Worm (Caenorhabditis elegans) whole organism, L4 larva: Measurements from ENCODE around the gene C06A6.4.

Experiments used
- F10B5.3 ChIP-seq: sonication (generic microtip); optimal IDR thresholded peaks from 2 replicates; lab custom pipeline; 2016; ENCODE audit warnings: mild to moderate bottlenecking, missing genetic modification characterization, missing compliant biosample characterization
- F44E2.7 ChIP-seq: fragments of 200-800 bp; sonication (Bioruptor generic); IDR thresholded peaks from 2 replicates; pipeline ENCODE4 v2.1.2; 2022; ENCODE audit warnings: missing genetic modification characterization, missing compliant biosample characterization
- T26A8.4 ChIP-seq: fragments of 200-800 bp; sonication (Bioruptor generic); IDR thresholded peaks from 2 replicates; pipeline ENCODE4 v1.3.6; 2022; ENCODE audit warnings: missing genetic modification characterization, missing compliant biosample characterization
- Y105C5A.15 ChIP-seq: fragments of 200-800 bp; sonication (Bioruptor generic); IDR thresholded peaks from 2 replicates; pipeline ENCODE4 v1.3.6; 2022; ENCODE audit warnings: missing genetic modification characterization, missing compliant biosample characterization
- Y75B8A.6 ChIP-seq: fragments of 200-800 bp; sonication (Bioruptor generic); IDR thresholded peaks from 2 replicates; pipeline ENCODE4 v1.3.6; 2022; ENCODE audit warnings: missing genetic modification reagents, missing genetic modification characterization, missing compliant biosample characterization
- ZK337.2 ChIP-seq: fragments of 200-800 bp; sonication (Bioruptor generic); IDR thresholded peaks from 2 replicates; pipeline ENCODE4 v1.3.6; 2022; ENCODE audit warnings: missing genetic modification reagents, missing genetic modification characterization, missing compliant biosample characterization
- ZK546.5 ChIP-seq, 2 experiments: sonication (generic microtip); optimal IDR thresholded peaks; 2 replicates each; lab custom pipeline; 2017; ENCODE audit warnings: missing biosample characterization in 2 of 2, missing genetic modification characterization in 2 of 2
- aha-1 ChIP-seq: fragments of 150-350 bp; peaks from one replicate; lab custom pipeline; 2014; ENCODE audit warnings: missing biosample characterization, missing genetic modification characterization
- ceh-44 ChIP-seq: fragments of 200-800 bp; sonication (Bioruptor generic); IDR thresholded peaks from 2 replicates; pipeline ENCODE4 v1.3.6; 2022; ENCODE audit warnings: missing genetic modification reagents, missing genetic modification characterization, missing compliant biosample characterization
- ceh-82 ChIP-seq: sonication (generic microtip); optimal IDR thresholded peaks from 2 replicates; lab custom pipeline; 2017; ENCODE audit warnings: missing biosample characterization, missing genetic modification characterization
- cey-2 ChIP-seq: sonication (generic microtip); optimal IDR thresholded peaks from 3 replicates; lab custom pipeline; 2017; ENCODE audit warnings: missing genetic modification characterization, mild to moderate bottlenecking, missing compliant biosample characterization, antibody characterized with exemption, borderline replicate concordance; ENCODE audit not compliant: insufficient read depth
- ctbp-1 ChIP-seq: fragments of 200-800 bp; sonication (Bioruptor generic); IDR thresholded peaks from 2 replicates; pipeline ENCODE4 v1.3.6; 2022; ENCODE audit warnings: missing genetic modification reagents, missing genetic modification characterization, missing compliant biosample characterization
- dmd-6 ChIP-seq: fragments of 200-800 bp; sonication (Bioruptor generic); IDR thresholded peaks from 2 replicates; pipeline ENCODE4 v1.3.6; 2022; ENCODE audit warnings: missing genetic modification reagents, missing genetic modification characterization, missing compliant biosample characterization
- dmd-8 ChIP-seq: fragments of 200-800 bp; sonication (Bioruptor generic); IDR thresholded peaks from 2 replicates; pipeline ENCODE4 v1.3.6; 2022; ENCODE audit warnings: missing genetic modification characterization, missing compliant biosample characterization
- dpl-1 ChIP-seq: fragments of 150-350 bp; optimal IDR thresholded peaks from 2 replicates; lab custom pipeline; 2014; ENCODE audit warnings: missing biosample characterization, missing genetic modification reagents, missing genetic modification characterization
- duxl-1 ChIP-seq: sonication (generic microtip); optimal IDR thresholded peaks from 2 replicates; lab custom pipeline; 2016; ENCODE audit warnings: mild to moderate bottlenecking, missing genetic modification characterization, moderate library complexity, missing compliant biosample characterization; ENCODE audit not compliant: poor library complexity
- egl-43 ChIP-seq: fragments of 200-800 bp; sonication (Bioruptor generic); IDR thresholded peaks from 2 replicates; pipeline ENCODE4 v1.3.6; 2022; ENCODE audit warnings: missing genetic modification reagents, missing genetic modification characterization, missing compliant biosample characterization
- fkh-10 ChIP-seq: fragments of 150-350 bp; optimal IDR thresholded peaks from 2 replicates; lab custom pipeline; 2014; ENCODE audit warnings: missing biosample characterization, missing genetic modification reagents, missing genetic modification characterization
- fos-1 ChIP-seq: fragments of 150-350 bp; optimal IDR thresholded peaks from 2 replicates; lab custom pipeline; 2014; ENCODE audit warnings: missing biosample characterization, missing genetic modification characterization
- gei-8 ChIP-seq: fragments of 200-800 bp; sonication (Bioruptor generic); optimal IDR thresholded peaks from 2 replicates; lab custom pipeline; 2018; ENCODE audit warnings: mild to moderate bottlenecking, missing genetic modification characterization, missing compliant biosample characterization
- hlh-11 ChIP-seq: fragments of 200-800 bp; sonication (Bioruptor generic); optimal IDR thresholded peaks from 2 replicates; lab custom pipeline; 2018; ENCODE audit warnings: mild to moderate bottlenecking, missing genetic modification characterization, missing compliant biosample characterization
- jun-1 ChIP-seq: fragments of 150-350 bp; optimal IDR thresholded peaks from 2 replicates; lab custom pipeline; 2014; ENCODE audit warnings: missing biosample characterization, missing genetic modification reagents, missing genetic modification characterization
- lim-7 ChIP-seq: fragments of 200-800 bp; sonication (Bioruptor generic); IDR thresholded peaks from 2 replicates; pipeline ENCODE4 v1.3.6; 2022; ENCODE audit warnings: missing genetic modification characterization, missing compliant biosample characterization
- lin-1 ChIP-seq: fragments of 200-800 bp; sonication (Bioruptor generic); IDR thresholded peaks from 2 replicates; pipeline ENCODE4 v1.3.6; 2022; ENCODE audit warnings: missing genetic modification reagents, missing genetic modification characterization, missing compliant biosample characterization
- lin-13 ChIP-seq: fragments of 150-350 bp; optimal IDR thresholded peaks from 2 replicates; lab custom pipeline; 2014; ENCODE audit warnings: missing biosample characterization, missing genetic modification reagents, missing genetic modification characterization
- madf-5 ChIP-seq, 2 experiments: fragments of 200-800 bp; sonication (Bioruptor generic); IDR thresholded peaks; 2 replicates each; pipeline ENCODE4 v1.3.6; 2022; ENCODE audit warnings: missing compliant biosample characterization in 2 of 2, missing genetic modification characterization in 2 of 2
- madf-9 ChIP-seq: fragments of 200-800 bp; sonication (Bioruptor generic); conservative IDR thresholded peaks from 2 replicates; pipeline ENCODE4 v1.3.6; 2022; ENCODE audit warnings: missing genetic modification reagents, missing genetic modification characterization, missing compliant biosample characterization
- mep-1 ChIP-seq: fragments of 150-350 bp; sonication (generic microtip); optimal IDR thresholded peaks from 3 replicates; lab custom pipeline; 2014; ENCODE audit warnings: missing biosample characterization, missing genetic modification characterization
- mxl-2 ChIP-seq: fragments of 200-800 bp; sonication (Bioruptor generic); conservative IDR thresholded peaks from 2 replicates; pipeline ENCODE4 v1.3.6; 2022; ENCODE audit warnings: missing genetic modification reagents, missing genetic modification characterization, missing compliant biosample characterization
- nhr-10 ChIP-seq: fragments of 150-350 bp; optimal IDR thresholded peaks from 2 replicates; lab custom pipeline; 2014; ENCODE audit warnings: missing biosample characterization, missing genetic modification characterization
- nhr-102 ChIP-seq: sonication (generic microtip); optimal IDR thresholded peaks from 2 replicates; lab custom pipeline; 2016; ENCODE audit warnings: mild to moderate bottlenecking, missing genetic modification characterization, moderate library complexity, missing compliant biosample characterization
- nhr-111 ChIP-seq: fragments of 200-800 bp; sonication (Bioruptor generic); optimal IDR thresholded peaks from 2 replicates; lab custom pipeline; 2018; ENCODE audit warnings: mild to moderate bottlenecking, missing genetic modification characterization, missing compliant biosample characterization
- nhr-25 ChIP-seq: sonication (generic microtip); optimal IDR thresholded peaks from 2 replicates; lab custom pipeline; 2017; ENCODE audit warnings: missing genetic modification characterization, mild to moderate bottlenecking, missing compliant biosample characterization, antibody characterized with exemption, moderate library complexity, borderline replicate concordance; ENCODE audit not compliant: insufficient read depth
- nhr-48 ChIP-seq: sonication (generic microtip); optimal IDR thresholded peaks from 2 replicates; lab custom pipeline; 2016; ENCODE audit warnings: mild to moderate bottlenecking, missing genetic modification characterization, missing compliant biosample characterization
- nhr-6 ChIP-seq: fragments of 150-350 bp; optimal IDR thresholded peaks from 2 replicates; lab custom pipeline; 2014; ENCODE audit warnings: missing biosample characterization, missing genetic modification characterization
- nhr-77 ChIP-seq: fragments of 150-350 bp; optimal IDR thresholded peaks from 2 replicates; lab custom pipeline; 2014; ENCODE audit warnings: missing biosample characterization, missing genetic modification characterization
- saeg-2 ChIP-seq: fragments of 200-800 bp; sonication (Bioruptor generic); IDR thresholded peaks from 2 replicates; pipeline ENCODE4 v1.3.6; 2022; ENCODE audit warnings: missing genetic modification reagents, missing genetic modification characterization, missing compliant biosample characterization
- set-16 ChIP-seq: fragments of 200-800 bp; sonication (Bioruptor generic); IDR thresholded peaks from 2 replicates; pipeline ENCODE4 v1.3.6; 2022; ENCODE audit warnings: missing genetic modification reagents, missing genetic modification characterization, missing compliant biosample characterization
- skn-1 ChIP-seq: fragments of 150-350 bp; optimal IDR thresholded peaks from 2 replicates; lab custom pipeline; 2014; ENCODE audit warnings: missing biosample characterization, missing genetic modification characterization
- snpc-1.2 ChIP-seq: fragments of 200-800 bp; sonication (Bioruptor generic); IDR thresholded peaks from 2 replicates; pipeline ENCODE4 v1.3.6; 2022; ENCODE audit warnings: missing genetic modification reagents, missing genetic modification characterization, missing compliant biosample characterization
- spr-3 ChIP-seq: fragments of 200-800 bp; sonication (Bioruptor generic); optimal IDR thresholded peaks from 2 replicates; lab custom pipeline; 2018; ENCODE audit warnings: mild to moderate bottlenecking, missing genetic modification characterization, missing compliant biosample characterization
- tra-1 ChIP-seq: fragments of 200-800 bp; sonication (Bioruptor generic); IDR thresholded peaks from 2 replicates; pipeline ENCODE4 v1.3.6; 2022; ENCODE audit warnings: missing genetic modification reagents, missing genetic modification characterization, missing compliant biosample characterization
- unc-130 ChIP-seq: sonication (generic microtip); optimal IDR thresholded peaks from 2 replicates; lab custom pipeline; 2016; ENCODE audit warnings: missing genetic modification reagents, missing genetic modification characterization, missing compliant biosample characterization
- zfp-2 ChIP-seq: sonication (generic microtip); optimal IDR thresholded peaks from 2 replicates; lab custom pipeline; 2016; ENCODE audit warnings: mild to moderate bottlenecking, missing genetic modification characterization, missing compliant biosample characterization
- zip-2 ChIP-seq: fragments of 150-350 bp; optimal IDR thresholded peaks from 2 replicates; lab custom pipeline; 2014; ENCODE audit warnings: missing biosample characterization, missing genetic modification characterization

C06A6.4 gene

ce11 chrIV:7790801-7791588 lies 38.1 kb downstream of the C06A6.4 start, which contains the start of gene rsp-6 (continued):
- TF ChIP-seq nhr-10 (tag; lab: Kevin White, UChicago), result no peak
- TF ChIP-seq tra-1 (GFP tag; lab: Robert Waterston, UW), result no peak
- TF ChIP-seq madf-5 (GFP tag; IDR thresholded peaks at IDR 0.05; lab: Robert Waterston, UW), result no peak
- peak; percentile 81 for TF ChIP-seq nhr-6 (tag; lab: Kevin White, UChicago)
- TF ChIP-seq lin-1 (GFP tag; lab: Robert Waterston, UW), result no peak
- TF ChIP-seq cey-2 (tag; lab: Kevin White, UChicago), result no peak
- TF ChIP-seq jun-1 (tag; lab: Kevin White, UChicago), result peak; percentile 15

ce11 chrIV:7790151-7790691 lies 38.9 kb downstream of the C06A6.4 start:
- TF ChIP-seq aha-1 (tag; lab: Kevin White, UChicago) (peak; percentile 59), set-16 (GFP tag; lab: Robert Waterston, UW) (0 out of 2 replicates have a peak, but pooled peaks have one; percentile 12), nhr-102 (no peak), egl-43 (GFP tag; lab: Robert Waterston, UW) (peak; percentile 3; the same call in 1 of the 2 replicates)

- TF ChIP-seq T26A8.4 (peak; percentile 69), lim-7 (GFP tag; lab: Robert Waterston, UW) (no peak; the same call in 1 of the 2 replicates), nhr-111 (GFP tag; lab: Kevin White, UChicago) (peak; percentile 40), snpc-1.2 (peak; percentile 30; the same call in 1 of the 2 replicates), fos-1 (tag; lab: Kevin White, UChicago) (no peak), Y105C5A.15 (peak; percentile 66; the same call in 1 of the 2 replicates), saeg-2 (GFP tag; lab: Robert Waterston, UW) (no peak), mxl-2 (GFP tag; lab: Robert Waterston, UW) (peak; percentile 46; the same call in 1 of the 2 replicates), lin-1 (GFP tag; lab: Robert Waterston, UW) (0 out of 2 replicates have a peak, but pooled peaks have one; percentile 47), mep-1 (tag; lab: Kevin White, UChicago) (peak; percentile 77), nhr-77 (tag; lab: Kevin White, UChicago) (no peak), skn-1 (tag; lab: Kevin White, UChicago) (no peak), zip-2 (tag; lab: Kevin White, UChicago) (no peak), ceh-44 (GFP tag; lab: Robert Waterston, UW) (no peak), fkh-10 (GFP tag; lab: Kevin White, UChicago) (no peak), dpl-1 (GFP tag; lab: Kevin White, UChicago) (no peak), gei-8 (GFP tag; lab: Kevin White, UChicago) (peak; percentile 36), dmd-6 (GFP tag; lab: Robert Waterston, UW) (peak; percentile 52), duxl-1 (tag; lab: Kevin White, UChicago) (no peak), ctbp-1 (GFP tag; lab: Robert Waterston, UW) (peak; percentile 22; the same call in 1 of the 2 replicates), nhr-48 (tag; lab: Kevin White, UChicago) (no peak), ZK546.5 (tag; optimal IDR thresholded peaks at IDR 0.05; lab: Kevin White, UChicago) (no peak), dmd-8 (GFP tag; lab: Robert Waterston, UW) (no peak), unc-130 (no peak), nhr-10 (tag; lab: Kevin White, UChicago) (peak; percentile 15), zfp-2 (tag; lab: Kevin White, UChicago) (no peak), ZK337.2 (GFP tag; lab: Robert Waterston, UW) (no peak), madf-9 (GFP tag; lab: Robert Waterston, UW) (no peak), nhr-25 (tag; lab: Kevin White, UChicago) (no peak), spr-3 (GFP tag; lab: Kevin White, UChicago) (peak; percentile 11), hlh-11 (tag; lab: Kevin White, UChicago) (peak; percentile 67), F10B5.3 (tag; lab: Kevin White, UChicago) (no peak), lin-13 (peak; percentile 2), F44E2.7 (GFP tag; lab: Robert Waterston, UW) (no peak), Y75B8A.6 (GFP tag; lab: Robert Waterston, UW) (no peak), ceh-82 (tag; lab: Kevin White, UChicago) (no peak)
Observed at ce11 chrIV:7789521-7789949, 39.6 kb downstream of the C06A6.4 start, which contains the start of gene imp-3. imp-3 (minus strand) TSS chrIV:7789613.
